Worm (Caenorhabditis elegans): ENCODE results near the gene erfa-1.

- no peak for TF ChIP-seq dao-5 (tag; optimal IDR thresholded peaks at IDR 0.05)
- no peak for TF ChIP-seq him-1 (tag; optimal IDR thresholded peaks at IDR 0.05)
- no peak for TF ChIP-seq W03F9.2 (tag; optimal IDR thresholded peaks at IDR 0.05)
Measured at ce11 chrV:6390163-6390562, 43.8 kb upstream of the erfa-1 start, which contains the start of gene F57F4.1.
